Fruit fly (Drosophila melanogaster): ENCODE data around the gene CG8128.

The CG8128 gene

DNA sequence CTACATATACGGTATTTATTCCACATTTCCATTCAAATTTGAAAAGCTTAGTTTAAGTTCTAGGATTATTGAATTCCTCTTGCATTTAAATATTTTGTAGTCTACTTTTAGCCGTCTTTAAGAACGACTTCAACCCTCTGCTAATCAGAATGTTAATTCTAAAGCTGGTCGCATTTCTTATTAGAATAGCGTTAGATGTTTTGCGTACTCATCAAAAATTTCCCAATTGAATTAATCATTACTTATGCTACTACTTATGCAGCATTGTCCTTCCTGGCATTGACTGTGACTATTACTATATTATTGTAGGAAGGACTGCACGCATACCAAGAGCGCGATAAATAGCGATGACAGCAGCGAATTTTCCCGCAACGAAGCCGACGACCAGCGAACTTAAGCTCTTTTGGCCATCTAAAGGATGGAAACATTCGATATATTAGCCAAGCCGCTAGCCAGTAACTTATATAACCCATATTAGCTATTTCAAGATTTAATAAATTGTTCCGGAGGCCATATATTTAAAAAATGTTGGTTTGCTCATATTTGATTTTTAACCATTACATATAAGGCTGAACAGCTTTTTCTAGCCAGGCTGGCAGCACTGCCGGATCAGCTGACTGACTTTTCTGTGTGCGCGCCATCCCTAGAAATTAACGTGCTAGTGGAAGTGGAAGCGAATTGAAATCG is at the start of gene CG8128:
Gene CG8128 (plus strand): TSS at position 641 of the 687 bp plus-strand sequence.
- TF ChIP-seq Met (GFP tag; optimal IDR thresholded peaks at IDR 0.05): peak; percentile 13
- peak; percentile 6 for TF ChIP-seq esn (GFP tag; optimal IDR thresholded peaks at IDR 0.05)
- TF ChIP-seq pdm3 (GFP tag; optimal IDR thresholded peaks at IDR 0.05): peak; percentile 28
- TF ChIP-seq svp (GFP tag): peak; percentile 58
- peak; percentile 6 for TF ChIP-seq CG31627 (GFP tag; optimal IDR thresholded peaks at IDR 0.05)
- TF ChIP-seq lz (GFP tag; optimal IDR thresholded peaks at IDR 0.05): peak; percentile 8
- no peak for TF ChIP-seq spab (GFP tag; optimal IDR thresholded peaks at IDR 0.05)
- TF ChIP-seq fd59A (GFP tag; optimal IDR thresholded peaks at IDR 0.05): no peak
- TF ChIP-seq Hr39 (GFP tag; optimal IDR thresholded peaks at IDR 0.05): peak; percentile 19

DNA sequence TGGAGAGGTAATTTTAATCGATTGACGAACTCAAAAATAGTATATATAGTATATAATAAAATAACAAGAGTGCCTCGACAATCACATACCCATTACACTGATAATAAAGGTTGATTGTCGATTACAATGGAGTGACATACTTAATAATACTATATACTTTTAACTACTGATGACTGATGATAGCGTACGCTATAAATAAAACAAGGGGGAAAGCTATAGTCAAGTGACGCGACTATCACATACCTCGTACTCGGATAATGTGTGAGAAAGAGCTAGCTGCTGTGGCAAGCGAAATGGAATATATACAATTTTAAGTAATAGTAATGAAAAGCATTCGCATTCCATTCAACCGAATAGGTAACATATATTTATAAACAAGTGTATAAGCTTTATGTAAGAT is 49.1 kb upstream of the CG8128 start:
- TF ChIP-seq net (GFP tag; optimal IDR thresholded peaks at IDR 0.05): no peak
- no peak for TF ChIP-seq eg (GFP tag; IDR thresholded peaks at IDR 0.05)
- no peak for TF ChIP-seq CG8632 (GFP tag; optimal IDR thresholded peaks at IDR 0.05)
- no peak for TF ChIP-seq Blimp-1 (GFP tag; optimal IDR thresholded peaks at IDR 0.05)
- no peak for TF ChIP-seq Hr39 (GFP tag; optimal IDR thresholded peaks at IDR 0.05)
- no peak for TF ChIP-seq CG6854 (GFP tag; optimal IDR thresholded peaks at IDR 0.05)
- TF ChIP-seq CG10631 (GFP tag; optimal IDR thresholded peaks at IDR 0.05): no peak
- TF ChIP-seq CG11762 (GFP tag; optimal IDR thresholded peaks at IDR 0.05; ENCODE audit: insufficient read depth): no peak
- TF ChIP-seq achi (GFP tag; optimal IDR thresholded peaks at IDR 0.05): no peak
- TF ChIP-seq Eip93F (GFP tag; optimal IDR thresholded peaks at IDR 0.05): no peak
- TF ChIP-seq Smox (GFP tag; optimal IDR thresholded peaks at IDR 0.05): no peak
- TF ChIP-seq CG3919 (GFP tag; optimal IDR thresholded peaks at IDR 0.05): no peak
- TF ChIP-seq CG34406 (GFP tag; optimal IDR thresholded peaks at IDR 0.05): no peak
- no peak for TF ChIP-seq salr (GFP tag; optimal IDR thresholded peaks at IDR 0.05)
- no peak for TF ChIP-seq lz (GFP tag; optimal IDR thresholded peaks at IDR 0.05)
- TF ChIP-seq CG32006 (GFP tag; optimal IDR thresholded peaks at IDR 0.05): no peak
- no peak for TF ChIP-seq Hr4 (GFP tag; optimal IDR thresholded peaks at IDR 0.05)
- TF ChIP-seq CG11902 (GFP tag; optimal IDR thresholded peaks at IDR 0.05): no peak

DNA sequence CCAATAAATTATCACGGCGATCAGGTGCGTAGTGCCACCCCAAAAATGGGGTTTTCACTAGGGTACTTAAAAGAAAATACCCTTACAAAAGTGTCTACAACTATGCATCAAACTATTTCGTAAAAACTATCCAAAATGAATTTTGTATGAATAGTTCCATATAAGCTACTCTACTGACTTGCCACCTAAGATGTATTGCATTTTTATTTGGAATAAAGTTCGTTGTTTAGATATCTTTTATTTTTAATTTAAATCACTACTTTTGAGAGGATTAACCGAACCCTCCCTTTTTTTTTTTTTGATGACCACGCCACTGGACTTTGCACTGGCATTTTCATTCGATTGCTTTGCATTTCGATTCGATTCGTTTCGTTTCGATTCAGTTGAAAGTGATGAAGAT is 47.8 kb upstream of the CG8128 start:
- peak; percentile 70 for TF ChIP-seq Eip78C (GFP tag)
- TF ChIP-seq CG6854 (GFP tag; optimal IDR thresholded peaks at IDR 0.05): no peak
- TF ChIP-seq topi (GFP tag; optimal IDR thresholded peaks at IDR 0.05): no peak
- TF ChIP-seq svp (GFP tag): peak; percentile 54

DNA sequence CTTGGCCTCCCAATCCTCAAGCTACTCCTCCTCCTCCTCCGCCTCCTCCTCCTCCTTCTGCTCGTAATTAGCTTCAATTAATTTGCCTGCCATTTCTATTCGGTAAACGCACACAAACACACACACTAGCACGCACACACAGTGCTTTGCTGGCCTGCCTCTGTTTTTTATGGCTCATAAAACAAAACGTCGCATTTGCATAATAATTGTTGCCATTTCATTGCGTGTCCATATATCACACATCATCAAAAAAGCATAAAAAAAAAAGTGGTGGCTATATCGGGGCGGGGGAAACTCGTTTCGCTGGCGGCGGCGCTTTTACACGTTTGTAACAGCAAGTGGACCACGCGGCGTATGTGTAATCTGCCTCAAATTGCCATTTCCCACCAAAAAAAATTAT is 45.7 kb upstream of the CG8128 start:
- TF ChIP-seq Eip75B (GFP tag; optimal IDR thresholded peaks at IDR 0.05) (no peak), Sox15 (GFP tag; optimal IDR thresholded peaks at IDR 0.05) (no peak), svp (GFP tag) (no peak), CG32006 (GFP tag; optimal IDR thresholded peaks at IDR 0.05) (no peak), CG11902 (GFP tag; optimal IDR thresholded peaks at IDR 0.05) (no peak), Sox14 (GFP tag; optimal IDR thresholded peaks at IDR 0.05) (no peak), CG8632 (GFP tag; optimal IDR thresholded peaks at IDR 0.05) (no peak), acj6 (GFP tag; optimal IDR thresholded peaks at IDR 0.05) (no peak), CG6276 (GFP tag; optimal IDR thresholded peaks at IDR 0.05) (peak; percentile 60), ss (GFP tag; optimal IDR thresholded peaks at IDR 0.05) (peak in 1 of 2 experiments; percentile 53), CG3032 (tag; optimal IDR thresholded peaks at IDR 0.05) (no peak)

DNA sequence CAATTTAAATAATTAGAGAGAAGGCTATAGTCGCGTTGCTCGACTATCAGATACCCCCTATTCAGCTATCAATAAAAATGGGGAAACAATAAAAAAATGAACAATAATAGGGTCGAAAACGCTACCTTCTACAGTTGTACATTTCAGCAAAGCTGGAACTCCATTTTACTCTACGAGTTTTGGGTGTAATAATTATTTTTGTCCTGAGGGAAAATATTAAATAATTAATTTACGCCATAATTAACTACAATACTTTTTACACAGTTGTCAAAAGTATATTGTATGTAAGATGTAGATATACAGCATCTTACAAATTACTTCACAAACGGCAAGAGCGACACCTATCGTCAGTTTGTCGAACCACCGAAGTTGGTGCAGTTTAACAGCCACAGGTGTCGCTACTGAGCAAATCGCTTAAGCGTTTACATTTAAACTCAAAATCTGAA is 43.9 kb upstream of the CG8128 start:
- TF ChIP-seq ss (GFP tag; optimal IDR thresholded peaks at IDR 0.05): no peak
- no peak for TF ChIP-seq CG9139 (GFP tag; optimal IDR thresholded peaks at IDR 0.05)
- peak; percentile 26 for TF ChIP-seq Eip78C (GFP tag)
- no peak for TF ChIP-seq CG11902 (GFP tag; optimal IDR thresholded peaks at IDR 0.05)
- no peak for TF ChIP-seq CG1621 (tag; optimal IDR thresholded peaks at IDR 0.05)
- TF ChIP-seq Smox (GFP tag; optimal IDR thresholded peaks at IDR 0.05): no peak
- TF ChIP-seq topi (GFP tag; optimal IDR thresholded peaks at IDR 0.05): peak; percentile 0
- no peak for TF ChIP-seq CG6808 (GFP tag; optimal IDR thresholded peaks at IDR 0.05)
- TF ChIP-seq CG15336 (GFP tag; IDR thresholded peaks at IDR 0.05): no peak
- TF ChIP-seq Eip75B (GFP tag; optimal IDR thresholded peaks at IDR 0.05): peak; percentile 6
- TF ChIP-seq Met (GFP tag; optimal IDR thresholded peaks at IDR 0.05): peak; percentile 13
- TF ChIP-seq eg (GFP tag; IDR thresholded peaks at IDR 0.05): no peak
- TF ChIP-seq pdm3 (GFP tag; optimal IDR thresholded peaks at IDR 0.05): peak; percentile 31
- TF ChIP-seq CG3919 (GFP tag; optimal IDR thresholded peaks at IDR 0.05): peak; percentile 12
- TF ChIP-seq cyc (GFP tag; optimal IDR thresholded peaks at IDR 0.05): peak; percentile 45
- no peak for TF ChIP-seq OdsH (GFP tag; optimal IDR thresholded peaks at IDR 0.05)
- TF ChIP-seq lz (GFP tag; optimal IDR thresholded peaks at IDR 0.05): peak; percentile 19
- TF ChIP-seq acj6 (GFP tag; optimal IDR thresholded peaks at IDR 0.05): peak; percentile 8
- TF ChIP-seq Hr39 (GFP tag; optimal IDR thresholded peaks at IDR 0.05): peak; percentile 44
- TF ChIP-seq CG31627 (GFP tag; optimal IDR thresholded peaks at IDR 0.05): peak; percentile 45
- peak; percentile 38 for TF ChIP-seq esn (GFP tag; optimal IDR thresholded peaks at IDR 0.05)
